Worm (Caenorhabditis elegans): ENCODE measurements around the gene glo-3.

ce11 chrX:10556764-10557163, 23.3 kb downstream of the glo-3 start:
- TF ChIP-seq snpc-4 (tag; optimal IDR thresholded peaks at IDR 0.05) (no peak), ceh-39 (tag; optimal IDR thresholded peaks at IDR 0.05) (no peak), ham-2 (GFP tag; optimal IDR thresholded peaks at IDR 0.05) (no peak), unc-62 (GFP tag; optimal IDR thresholded peaks at IDR 0.05) (no peak), unc-39 (tag; optimal IDR thresholded peaks at IDR 0.05) (no peak), pha-4 (tag; optimal IDR thresholded peaks at IDR 0.05) (no peak), nhr-237 (tag; optimal IDR thresholded peaks at IDR 0.05) (no peak), lin-13 (tag; optimal IDR thresholded peaks at IDR 0.05) (no peak)

Data from whole organism, mixed stage, embryonic.